Worm (Caenorhabditis elegans) whole organism, L3 larva: ENCODE results near the gene F13H8.12.

ENCODE experiments used
- fkh-10 ChIP-seq: sonication (generic microtip); optimal IDR thresholded peaks from 2 replicates; lab custom pipeline; 2017; ENCODE audit warnings: missing biosample characterization, missing genetic modification reagents, missing genetic modification characterization
- pha-4 ChIP-seq: fragments of 150-350 bp; optimal IDR thresholded peaks from 2 replicates; lab custom pipeline; 2014; ENCODE audit warnings: missing biosample characterization, missing genetic modification reagents, missing genetic modification characterization
- tbx-2 ChIP-seq: sonication (generic microtip); optimal IDR thresholded peaks from 2 replicates; lab custom pipeline; 2016; ENCODE audit warnings: mild to moderate bottlenecking, missing genetic modification characterization, missing compliant biosample characterization

DNA sequence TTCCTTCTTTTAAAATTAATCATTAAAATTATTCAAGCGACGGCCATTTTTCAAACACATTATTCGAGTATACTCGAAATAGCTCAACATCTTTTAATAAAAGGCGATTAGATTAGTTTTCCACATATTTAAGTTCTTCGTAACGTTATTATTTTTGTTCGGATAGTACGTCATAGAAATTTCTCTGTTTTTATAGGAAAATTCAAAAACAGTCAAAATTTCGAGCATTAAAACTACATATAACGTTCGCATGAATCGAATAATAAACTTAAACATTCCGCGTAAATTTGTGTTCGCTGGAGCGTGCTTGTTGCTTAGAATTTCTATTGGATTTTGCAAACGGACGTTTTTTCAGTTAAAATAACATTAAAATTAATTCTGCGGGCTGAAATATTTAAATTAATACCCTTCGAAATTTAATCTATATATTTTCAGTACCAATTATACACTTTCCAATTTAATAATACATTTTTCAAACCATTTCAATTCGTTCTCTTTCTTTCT, 17.1 kb upstream of the F13H8.12 start, which contains the start of gene blos-4:
- TF ChIP-seq tbx-2 (tag; lab: Kevin White, UChicago) (no peak), fkh-10 (GFP tag; lab: Kevin White, UChicago) (no peak), pha-4 (no peak)
